Fruit fly (Drosophila melanogaster) whole organism, embryonic: Measurements from ENCODE around the gene Muc14A.

Source experiments
- Ada2b ChIP-seq: fragments of 200-800 bp; sonication (Bioruptor generic); IDR thresholded peaks from 2 replicates; pipeline ENCODE4 v1.3.6; 2022; ENCODE audit warnings: missing biosample characterization, missing genetic modification characterization
- Adf1 ChIP-seq: fragments of 200-800 bp; sonication (Bioruptor generic); IDR thresholded peaks from 2 replicates; pipeline ENCODE4 v1.3.6; 2022; ENCODE audit warnings: missing biosample characterization, missing genetic modification characterization
- Bdp1 ChIP-seq: fragments of 200-800 bp; sonication (Bioruptor generic); optimal IDR thresholded peaks from 3 replicates; lab custom pipeline; 2016; ENCODE audit warnings: missing biosample characterization, missing genetic modification characterization
- CG10274 ChIP-seq: fragments of 200-800 bp; sonication (Bioruptor generic); optimal IDR thresholded peaks from 3 replicates; lab custom pipeline; 2017; ENCODE audit warnings: missing biosample characterization, mild to moderate bottlenecking, missing genetic modification characterization
- CG11247 ChIP-seq: fragments of 200-800 bp; sonication (Bioruptor generic); IDR thresholded peaks from 2 replicates; pipeline ENCODE4 v1.3.6; 2022; ENCODE audit warnings: missing biosample characterization, missing genetic modification characterization
- CG12104 ChIP-seq: fragments of 200-800 bp; sonication (Bioruptor generic); optimal IDR thresholded peaks from 3 replicates; lab custom pipeline; 2016; ENCODE audit warnings: missing biosample characterization, missing genetic modification characterization
- CG12391 ChIP-seq: fragments of 200-800 bp; sonication (Bioruptor generic); optimal IDR thresholded peaks from 3 replicates; lab custom pipeline; 2018; ENCODE audit warnings: missing biosample characterization, mild to moderate bottlenecking, missing genetic modification characterization, moderate library complexity
- CG12744 ChIP-seq: fragments of 200-800 bp; sonication (Bioruptor generic); optimal IDR thresholded peaks from 2 replicates; lab custom pipeline; 2016; ENCODE audit warnings: missing biosample characterization, missing genetic modification characterization
- CG13287 ChIP-seq: fragments of 200-800 bp; sonication (Bioruptor generic); IDR thresholded peaks from 2 replicates; pipeline ENCODE4 v1.3.6; 2022; ENCODE audit warnings: missing biosample characterization, missing genetic modification characterization; ENCODE audit not compliant: partially characterized antibody
- CG15011 ChIP-seq: fragments of 200-800 bp; sonication (Bioruptor generic); optimal IDR thresholded peaks from 3 replicates; lab custom pipeline; 2018; ENCODE audit warnings: missing biosample characterization, mild to moderate bottlenecking, missing genetic modification characterization
- CG15479 ChIP-seq: fragments of 200-800 bp; sonication (Bioruptor generic); optimal IDR thresholded peaks from 3 replicates; lab custom pipeline; 2019; ENCODE audit warnings: missing biosample characterization, mild to moderate bottlenecking, missing genetic modification characterization, moderate library complexity
- CG15696 ChIP-seq: fragments of 200-800 bp; sonication (Bioruptor generic); optimal IDR thresholded peaks from 2 replicates; lab custom pipeline; 2019; ENCODE audit warnings: missing biosample characterization, mild to moderate bottlenecking, missing genetic modification characterization, moderate library complexity
- CG17186 ChIP-seq: fragments of 200-800 bp; sonication (Bioruptor generic); optimal IDR thresholded peaks from 3 replicates; lab custom pipeline; 2017; ENCODE audit warnings: missing biosample characterization, missing genetic modification reagents, missing genetic modification characterization
- CG2678 ChIP-seq: fragments of 200-800 bp; sonication (Bioruptor generic); optimal IDR thresholded peaks from 3 replicates; lab custom pipeline; 2019; ENCODE audit warnings: missing biosample characterization, mild to moderate bottlenecking, missing genetic modification characterization, moderate library complexity
- CG3163 ChIP-seq: fragments of 200-800 bp; sonication (Bioruptor generic); optimal IDR thresholded peaks from 3 replicates; lab custom pipeline; 2016; ENCODE audit warnings: missing biosample characterization, missing genetic modification characterization
- CG4360 ChIP-seq: fragments of 200-800 bp; sonication (Bioruptor generic); IDR thresholded peaks from 2 replicates; pipeline ENCODE4 v1.3.6; 2022; ENCODE audit warnings: missing biosample characterization, missing genetic modification characterization
- CG6272 ChIP-seq: fragments of 200-800 bp; sonication (Bioruptor generic); IDR thresholded peaks from 2 replicates; pipeline ENCODE4 v1.3.6; 2022; ENCODE audit warnings: missing biosample characterization, missing genetic modification characterization
- CG6854 ChIP-seq: fragments of 200-800 bp; sonication (Bioruptor generic); optimal IDR thresholded peaks from 3 replicates; lab custom pipeline; 2017; ENCODE audit warnings: missing biosample characterization, mild to moderate bottlenecking, missing genetic modification characterization
- CG7556 ChIP-seq: fragments of 200-800 bp; sonication (Bioruptor generic); optimal IDR thresholded peaks from 2 replicates; lab custom pipeline; 2017; ENCODE audit warnings: missing biosample characterization, mild to moderate bottlenecking, missing genetic modification characterization
- CG8359 ChIP-seq: fragments of 200-800 bp; sonication (Bioruptor generic); optimal IDR thresholded peaks from 2 replicates; lab custom pipeline; 2017; ENCODE audit warnings: missing biosample characterization, mild to moderate bottlenecking, missing genetic modification characterization, borderline replicate concordance
- CkIIα-i1 ChIP-seq: fragments of 200-800 bp; sonication (Bioruptor generic); IDR thresholded peaks from 2 replicates; pipeline ENCODE4 v1.3.6; 2022; ENCODE audit warnings: missing biosample characterization, missing genetic modification characterization
- D19A ChIP-seq: fragments of 200-800 bp; optimal IDR thresholded peaks from 3 replicates; lab custom pipeline; 2019; ENCODE audit warnings: missing biosample characterization, mild to moderate bottlenecking, missing genetic modification characterization, moderate library complexity
- H15 ChIP-seq: fragments of 200-800 bp; sonication (Bioruptor generic); IDR thresholded peaks from 3 replicates; pipeline ENCODE4 v1.3.6; 2022; ENCODE audit warnings: missing biosample characterization, missing genetic modification characterization
- H2.0 ChIP-seq: fragments of 200-800 bp; sonication (Bioruptor generic); IDR thresholded peaks from 2 replicates; pipeline ENCODE4 v1.3.6; 2022; ENCODE audit warnings: missing biosample characterization, missing genetic modification characterization
- Hr78 ChIP-seq, 2 experiments: fragments of 200-800 bp in 1 of 2; fragments of >200 bp in 1 of 2; sonication (Bioruptor generic) in 1 of 2; optimal IDR thresholded peaks; 2 replicates each; lab custom pipeline; 2017 to 2019; ENCODE audit warnings: missing biosample characterization in 2 of 2, missing genetic modification characterization in 2 of 2, mild to moderate bottlenecking in 1 of 2, moderate library complexity in 1 of 2
- NfI ChIP-seq: fragments of 200-800 bp; sonication (Bioruptor generic); optimal IDR thresholded peaks from 3 replicates; lab custom pipeline; 2018; ENCODE audit warnings: missing biosample characterization, mild to moderate bottlenecking, missing genetic modification characterization, moderate library complexity
- Poxn ChIP-seq: fragments of 200-800 bp; sonication (Bioruptor generic); IDR thresholded peaks from 2 replicates; pipeline ENCODE4 v1.3.6; 2022; ENCODE audit warnings: missing biosample characterization, missing genetic modification characterization
- Rfx ChIP-seq: fragments of 200-800 bp; sonication (Bioruptor generic); IDR thresholded peaks from 2 replicates; pipeline ENCODE4 v1.3.6; 2022; ENCODE audit warnings: missing biosample characterization, missing genetic modification characterization
- Scr ChIP-seq: fragments of 200-800 bp; sonication (Bioruptor generic); IDR thresholded peaks from 2 replicates; pipeline ENCODE4 v1.3.6; 2022; ENCODE audit warnings: missing biosample characterization, missing genetic modification characterization; ENCODE audit not compliant: partially characterized antibody
- ash1 ChIP-seq: fragments of 200-800 bp; sonication (Bioruptor generic); optimal IDR thresholded peaks from 2 replicates; lab custom pipeline; 2018; ENCODE audit warnings: missing biosample characterization, mild to moderate bottlenecking, missing genetic modification characterization
- cg ChIP-seq: fragments of 200-800 bp; sonication (Bioruptor generic); optimal IDR thresholded peaks from 3 replicates; lab custom pipeline; 2019; ENCODE audit warnings: missing biosample characterization, mild to moderate bottlenecking, missing genetic modification characterization, moderate library complexity
- disco-r ChIP-seq: fragments of 200-800 bp; sonication (Bioruptor generic); optimal IDR thresholded peaks from 2 replicates; lab custom pipeline; 2016; ENCODE audit warnings: missing biosample characterization, missing genetic modification characterization
- dmrt11E ChIP-seq: fragments of 200-800 bp; sonication (Bioruptor generic); optimal IDR thresholded peaks from 3 replicates; lab custom pipeline; 2018; ENCODE audit warnings: missing biosample characterization, mild to moderate bottlenecking, missing genetic modification characterization, moderate library complexity
- esg ChIP-seq: fragments of 200-800 bp; sonication (Bioruptor generic); conservative IDR thresholded peaks from 2 replicates; pipeline ENCODE4 v1.3.6; 2022; ENCODE audit warnings: missing biosample characterization, missing genetic modification characterization
- fd96Cb ChIP-seq: fragments of 200-800 bp; sonication (Bioruptor generic); optimal IDR thresholded peaks from 2 replicates; lab custom pipeline; 2018; ENCODE audit warnings: missing biosample characterization, mild to moderate bottlenecking, missing genetic modification characterization, moderate library complexity
- fru ChIP-seq: fragments of >200 bp; optimal IDR thresholded peaks from 2 replicates; lab custom pipeline; 2017
- grau ChIP-seq: fragments of 200-800 bp; optimal IDR thresholded peaks from 3 replicates; lab custom pipeline; 2019; ENCODE audit warnings: missing biosample characterization, mild to moderate bottlenecking, missing genetic modification characterization, moderate library complexity
- ind ChIP-seq: fragments of 200-800 bp; sonication (Bioruptor generic); optimal IDR thresholded peaks from 3 replicates; lab custom pipeline; 2016; ENCODE audit warnings: missing biosample characterization, missing genetic modification characterization
- jumu ChIP-seq: fragments of 200-800 bp; sonication (Bioruptor generic); optimal IDR thresholded peaks from 3 replicates; lab custom pipeline; 2016; ENCODE audit warnings: missing biosample characterization, missing genetic modification characterization
- kni ChIP-seq: fragments of 200-800 bp; sonication (Bioruptor generic); optimal IDR thresholded peaks from 3 replicates; lab custom pipeline; 2017; ENCODE audit warnings: mild to moderate bottlenecking, missing biosample characterization, missing genetic modification reagents, missing genetic modification characterization
- lov ChIP-seq, 2 experiments: fragments of 200-800 bp in 1 of 2; fragments of >200 bp in 1 of 2; sonication (Bioruptor generic) in 1 of 2; IDR thresholded peaks in 1 of 2; optimal IDR thresholded peaks in 1 of 2; 2 replicates in 1 of 2; 3 replicates in 1 of 2; pipeline versions ENCODE4 v1.3.6 to Lab custom; 2017 to 2022; ENCODE audit warnings: missing biosample characterization in 1 of 2, missing genetic modification characterization in 1 of 2
- nom ChIP-seq: fragments of 200-800 bp; sonication (Bioruptor generic); optimal IDR thresholded peaks from 2 replicates; lab custom pipeline; 2017; ENCODE audit warnings: missing biosample characterization, missing genetic modification characterization, mild to moderate bottlenecking, moderate library complexity, missing genetic modification reagents
- org-1 ChIP-seq: fragments of 200-800 bp; sonication (Bioruptor generic); optimal IDR thresholded peaks from 2 replicates; lab custom pipeline; 2017; ENCODE audit warnings: missing biosample characterization, missing genetic modification characterization
- pfk ChIP-seq: fragments of 200-800 bp; sonication (Bioruptor generic); optimal IDR thresholded peaks from 2 replicates; lab custom pipeline; 2018; ENCODE audit warnings: missing biosample characterization, mild to moderate bottlenecking, missing genetic modification characterization, moderate library complexity
- salm ChIP-seq: fragments of 200-800 bp; sonication (Bioruptor generic); optimal IDR thresholded peaks from 2 replicates; lab custom pipeline; 2018; ENCODE audit warnings: missing biosample characterization, mild to moderate bottlenecking, missing genetic modification characterization
- scrt ChIP-seq: fragments of 200-800 bp; sonication (Bioruptor generic); optimal IDR thresholded peaks from 2 replicates; lab custom pipeline; 2018; ENCODE audit warnings: missing biosample characterization, mild to moderate bottlenecking, missing genetic modification characterization, moderate library complexity
- stc ChIP-seq: fragments of 200-800 bp; sonication (Bioruptor generic); IDR thresholded peaks from 2 replicates; pipeline ENCODE4 v1.3.6; 2022; ENCODE audit warnings: missing biosample characterization, missing genetic modification characterization
- tap ChIP-seq: fragments of 200-800 bp; optimal IDR thresholded peaks from 3 replicates; lab custom pipeline; 2019; ENCODE audit warnings: missing biosample characterization, mild to moderate bottlenecking, missing genetic modification characterization, moderate library complexity
- tio ChIP-seq: fragments of 200-800 bp; sonication (Bioruptor generic); optimal IDR thresholded peaks from 2 replicates; lab custom pipeline; 2017; ENCODE audit warnings: missing biosample characterization, missing genetic modification characterization, inconsistent platforms
- ttk ChIP-seq: fragments of 200-800 bp; sonication (Bioruptor generic); IDR thresholded peaks from 2 replicates; pipeline ENCODE4 v2.1.2; 2022; ENCODE audit warnings: missing biosample characterization, missing genetic modification characterization

Gene Muc14A

dm6 chrX:16005551-16006197 is 3.2 kb upstream of the Muc14A start, which contains the start of the genes vap and CG12698 (continued):
- TF ChIP-seq nom (GFP tag; lab: Kevin White, UChicago) (no peak), CG4360 (GFP tag; lab: Robert Waterston, UW) (no peak), ind (GFP tag; lab: Kevin White, UChicago) (no peak), kni (GFP tag; lab: Kevin White, UChicago) (no peak), H2.0 (GFP tag; lab: Robert Waterston, UW) (no peak), tap (no peak), ttk (no peak), CG12104 (GFP tag; lab: Kevin White, UChicago) (no peak), jumu (GFP tag; lab: Kevin White, UChicago) (no peak), CG3163 (GFP tag; lab: Kevin White, UChicago) (no peak), H15 (GFP tag; lab: Robert Waterston, UW) (no peak), grau (tag; lab: Kevin White, UChicago) (no peak), esg (GFP tag; lab: Robert Waterston, UW) (no peak), dmrt11E (tag; lab: Kevin White, UChicago) (no peak), NfI (no peak), CG15011 (GFP tag; lab: Kevin White, UChicago) (no peak), stc (GFP tag; lab: Robert Waterston, UW) (no peak), cg (GFP tag; lab: Kevin White, UChicago) (no peak), tio (no peak), CG11247 (GFP tag; lab: Robert Waterston, UW) (no peak), CG15696 (tag; lab: Kevin White, UChicago) (no peak), CG15479 (GFP tag; lab: Kevin White, UChicago) (no peak), CG12391 (peak; percentile 43), CG13287 (GFP tag; lab: Robert Waterston, UW) (peak; percentile 73), org-1 (GFP tag; lab: Kevin White, UChicago) (no peak), Bdp1 (no peak), D19A (tag; lab: Kevin White, UChicago) (peak; percentile 7), CG2678 (tag; lab: Kevin White, UChicago) (no peak), ash1 (GFP tag; lab: Kevin White, UChicago) (no peak), CG17186 (GFP tag; lab: Kevin White, UChicago) (peak; percentile 54), Ada2b (GFP tag; lab: Robert Waterston, UW) (no peak), CG7556 (no peak), Adf1 (no peak), salm (tag; lab: Kevin White, UChicago) (no peak), lov (optimal IDR thresholded peaks at IDR 0.05; lab: Kevin White, UChicago) (no peak), lov (GFP tag; IDR thresholded peaks at IDR 0.05; lab: Robert Waterston, UW) (no peak), CG8359 (GFP tag; lab: Kevin White, UChicago) (no peak), fru (lab: Kevin White, UChicago) (no peak), Scr (peak; percentile 69), Hr78 (GFP tag; optimal IDR thresholded peaks at IDR 0.05; lab: Kevin White, UChicago) (no peak), Poxn (GFP tag; lab: Robert Waterston, UW) (no peak), CG10274 (GFP tag; lab: Kevin White, UChicago) (no peak), Rfx (GFP tag; lab: Robert Waterston, UW) (no peak), CG6854 (GFP tag; lab: Kevin White, UChicago) (no peak), CG12744 (no peak), CG6272 (no peak), fd96Cb (tag; lab: Kevin White, UChicago) (no peak), disco-r (GFP tag; lab: Kevin White, UChicago) (no peak), CkIIα-i1 (GFP tag; lab: Robert Waterston, UW) (no peak), scrt (GFP tag; lab: Kevin White, UChicago) (no peak), pfk (GFP tag; lab: Kevin White, UChicago) (peak; percentile 5)
